Worm (Caenorhabditis elegans) whole organism, young adult: Measurements from ENCODE around the gene Y45F3A.1.

ENCODE experiments used
- B0019.2 ChIP-seq: fragments of 200-800 bp; sonication (Bioruptor generic); conservative IDR thresholded peaks from 2 replicates; pipeline ENCODE4 v1.3.6; 2022; ENCODE audit warnings: missing genetic modification reagents, missing genetic modification characterization, missing compliant biosample characterization
- C06A6.2 ChIP-seq: fragments of 200-800 bp; sonication (Bioruptor generic); conservative IDR thresholded peaks from 2 replicates; pipeline ENCODE4 v1.3.6; 2022; ENCODE audit warnings: missing genetic modification characterization, missing compliant biosample characterization
- F10E7.11 ChIP-seq: sonication (generic microtip); optimal IDR thresholded peaks from 2 replicates; lab custom pipeline; 2017; ENCODE audit warnings: mild to moderate bottlenecking, missing genetic modification characterization, moderate library complexity, missing compliant biosample characterization
- F33H1.4 ChIP-seq: fragments of 200-800 bp; sonication (Bioruptor generic); IDR thresholded peaks from 2 replicates; pipeline ENCODE4 v1.3.6; 2022; ENCODE audit warnings: missing genetic modification reagents, missing genetic modification characterization, missing compliant biosample characterization
- F49E8.2 ChIP-seq: sonication (generic microtip); optimal IDR thresholded peaks from 3 replicates; lab custom pipeline; 2017; ENCODE audit warnings: missing genetic modification characterization, mild to moderate bottlenecking, missing compliant biosample characterization, antibody characterized with exemption, moderate library complexity; ENCODE audit not compliant: insufficient read depth
- T07F8.4 ChIP-seq: sonication (generic microtip); optimal IDR thresholded peaks from 2 replicates; lab custom pipeline; 2016; ENCODE audit warnings: mild to moderate bottlenecking, missing genetic modification characterization, moderate library complexity, missing compliant biosample characterization
- Y53F4B.3 ChIP-seq: fragments of 200-800 bp; sonication (Bioruptor generic); IDR thresholded peaks from 2 replicates; pipeline ENCODE4 v1.3.6; 2022; ENCODE audit warnings: missing genetic modification reagents, missing genetic modification characterization, missing compliant biosample characterization
- Y53G8AR.9 ChIP-seq: fragments of 200-800 bp; sonication (Bioruptor generic); conservative IDR thresholded peaks from 2 replicates; pipeline ENCODE4 v1.3.6; 2022; ENCODE audit warnings: missing genetic modification reagents, missing genetic modification characterization, missing compliant biosample characterization
- Y56A3A.18 ChIP-seq: fragments of 200-800 bp; sonication (Bioruptor generic); IDR thresholded peaks from 2 replicates; pipeline ENCODE4 v1.3.6; 2022; ENCODE audit warnings: missing genetic modification reagents, missing genetic modification characterization, missing compliant biosample characterization
- Y67H2A.10 ChIP-seq: fragments of 200-800 bp; sonication (Bioruptor generic); conservative IDR thresholded peaks from 2 replicates; pipeline ENCODE4 v1.3.6; 2022; ENCODE audit warnings: missing genetic modification reagents, missing genetic modification characterization, missing compliant biosample characterization
- Y79H2A.3 ChIP-seq: fragments of 200-800 bp; sonication (Bioruptor generic); conservative IDR thresholded peaks from 2 replicates; pipeline ENCODE4 v1.3.6; 2022; ENCODE audit warnings: missing genetic modification reagents, missing genetic modification characterization, missing compliant biosample characterization
- ZK185.1 ChIP-seq: sonication (generic microtip); optimal IDR thresholded peaks from 2 replicates; lab custom pipeline; 2016; ENCODE audit warnings: mild to moderate bottlenecking, missing genetic modification characterization, missing compliant biosample characterization; ENCODE audit not compliant: poor library complexity, severe bottlenecking
- ama-1 ChIP-seq, 3 experiments: fragments of 150-350 bp in 1 of 3; sonication (generic microtip) in 2 of 3; optimal IDR thresholded peaks; 2 replicates each; lab custom pipeline; 2014 to 2018; ENCODE audit warnings: missing biosample characterization in 2 of 3, missing genetic modification characterization in 2 of 3, missing genetic modification reagents in 2 of 3
- athp-1 ChIP-seq: sonication (generic microtip); optimal IDR thresholded peaks from 2 replicates; lab custom pipeline; 2017; ENCODE audit warnings: mild to moderate bottlenecking, missing genetic modification characterization, missing compliant biosample characterization
- attf-3 ChIP-seq: fragments of 200-800 bp; sonication (Bioruptor generic); conservative IDR thresholded peaks from 2 replicates; pipeline ENCODE4 v1.3.6; 2022; ENCODE audit warnings: missing genetic modification reagents, missing genetic modification characterization, missing compliant biosample characterization
- chd-7 ChIP-seq: sonication (generic microtip); optimal IDR thresholded peaks from 2 replicates; lab custom pipeline; 2016; ENCODE audit warnings: mild to moderate bottlenecking, missing genetic modification characterization, moderate library complexity, missing compliant biosample characterization
- efl-1 ChIP-seq: fragments of 150-350 bp; optimal IDR thresholded peaks from 2 replicates; lab custom pipeline; 2014; ENCODE audit warnings: missing biosample characterization, missing genetic modification reagents, missing genetic modification characterization
- egl-18 ChIP-seq: fragments of 200-800 bp; sonication (Bioruptor generic); IDR thresholded peaks from 2 replicates; pipeline ENCODE4 v1.3.6; 2022; ENCODE audit warnings: missing genetic modification reagents, missing genetic modification characterization, missing compliant biosample characterization
- egl-44 ChIP-seq: fragments of 200-800 bp; sonication (Bioruptor generic); IDR thresholded peaks from 2 replicates; pipeline ENCODE4 v1.3.6; 2022; ENCODE audit warnings: missing genetic modification reagents, missing genetic modification characterization, missing compliant biosample characterization
- fkh-3 ChIP-seq: sonication (generic microtip); optimal IDR thresholded peaks from 2 replicates; lab custom pipeline; 2016; ENCODE audit warnings: mild to moderate bottlenecking, missing genetic modification characterization, missing compliant biosample characterization
- gei-17 ChIP-seq: fragments of 200-800 bp; sonication (Bioruptor generic); optimal IDR thresholded peaks from 2 replicates; lab custom pipeline; 2018; ENCODE audit warnings: mild to moderate bottlenecking, missing genetic modification characterization, missing compliant biosample characterization
- hlh-12 ChIP-seq: sonication (generic microtip); optimal IDR thresholded peaks from 2 replicates; lab custom pipeline; 2016; ENCODE audit warnings: missing genetic modification characterization, missing compliant biosample characterization
- let-526 ChIP-seq: fragments of 200-800 bp; sonication (Bioruptor generic); IDR thresholded peaks from 2 replicates; pipeline ENCODE4 v1.3.6; 2022; ENCODE audit warnings: missing genetic modification reagents, missing genetic modification characterization, missing compliant biosample characterization
- lin-40 ChIP-seq: sonication (generic microtip); optimal IDR thresholded peaks from 2 replicates; lab custom pipeline; 2016; ENCODE audit warnings: missing genetic modification characterization, mild to moderate bottlenecking, missing compliant biosample characterization, missing genotype, missing genetic modification reagents
- lsl-1 ChIP-seq: fragments of 200-800 bp; sonication (Bioruptor generic); optimal IDR thresholded peaks from 2 replicates; lab custom pipeline; 2018; ENCODE audit warnings: mild to moderate bottlenecking, missing genetic modification characterization, moderate library complexity, missing compliant biosample characterization
- madf-8 ChIP-seq: fragments of 200-800 bp; sonication (Bioruptor generic); conservative IDR thresholded peaks from 2 replicates; pipeline ENCODE4 v1.3.6; 2022; ENCODE audit warnings: missing genetic modification reagents, missing genetic modification characterization, missing compliant biosample characterization
- nhr-179 ChIP-seq: sonication (generic microtip); optimal IDR thresholded peaks from 2 replicates; lab custom pipeline; 2016; ENCODE audit warnings: mild to moderate bottlenecking, missing genetic modification characterization, missing compliant biosample characterization
- rcor-1 ChIP-seq: fragments of 200-800 bp; sonication (Bioruptor generic); IDR thresholded peaks from 2 replicates; pipeline ENCODE4 v1.3.6; 2022; ENCODE audit warnings: missing genetic modification reagents, missing genetic modification characterization, missing compliant biosample characterization
- rec-8 ChIP-seq, 2 experiments: sonication (generic microtip); optimal IDR thresholded peaks; 2 replicates each; lab custom pipeline; 2016; ENCODE audit warnings: mild to moderate bottlenecking in 2 of 2, missing genetic modification characterization in 2 of 2, missing genetic modification reagents in 2 of 2, missing genotype in 2 of 2, missing biosample characterization in 1 of 2, missing compliant biosample characterization in 1 of 2, moderate library complexity in 1 of 2
- rpc-1 ChIP-seq, 2 experiments: fragments of 150-350 bp in 1 of 2; sonication (generic microtip) in 1 of 2; optimal IDR thresholded peaks; 2 replicates each; lab custom pipeline; 2014 to 2018; ENCODE audit warnings: missing biosample characterization in 1 of 2, missing genetic modification characterization in 1 of 2, missing genetic modification reagents in 1 of 2, missing genotype in 1 of 2
- snpc-1.1 ChIP-seq: sonication (generic microtip); optimal IDR thresholded peaks from 2 replicates; lab custom pipeline; 2017; ENCODE audit warnings: missing genetic modification characterization, mild to moderate bottlenecking, missing compliant biosample characterization, antibody characterized with exemption, moderate library complexity, missing genotype, missing genetic modification reagents; ENCODE audit not compliant: insufficient read depth
- sptf-2 ChIP-seq: fragments of 200-800 bp; sonication (Bioruptor generic); optimal IDR thresholded peaks from 2 replicates; lab custom pipeline; 2018; ENCODE audit warnings: mild to moderate bottlenecking, missing genetic modification characterization, missing compliant biosample characterization
- tbp1 ChIP-seq: fragments of 200-800 bp; sonication (Bioruptor generic); optimal IDR thresholded peaks from 2 replicates; lab custom pipeline; 2018; ENCODE audit warnings: mild to moderate bottlenecking, missing genetic modification characterization, missing compliant biosample characterization
- tbx-9 ChIP-seq: sonication (generic microtip); optimal IDR thresholded peaks from 2 replicates; lab custom pipeline; 2016; ENCODE audit warnings: borderline replicate concordance, missing genetic modification characterization, inconsistent platforms, missing compliant biosample characterization
- unc-130 ChIP-seq: sonication (generic microtip); optimal IDR thresholded peaks from 2 replicates; lab custom pipeline; 2016; ENCODE audit warnings: missing genetic modification reagents, missing genetic modification characterization, missing compliant biosample characterization
- unc-62 ChIP-seq: fragments of 150-350 bp; optimal IDR thresholded peaks from 2 replicates; lab custom pipeline; 2014; ENCODE audit warnings: missing biosample characterization, missing genetic modification reagents, missing genetic modification characterization

Gene Y45F3A.1

DNA sequence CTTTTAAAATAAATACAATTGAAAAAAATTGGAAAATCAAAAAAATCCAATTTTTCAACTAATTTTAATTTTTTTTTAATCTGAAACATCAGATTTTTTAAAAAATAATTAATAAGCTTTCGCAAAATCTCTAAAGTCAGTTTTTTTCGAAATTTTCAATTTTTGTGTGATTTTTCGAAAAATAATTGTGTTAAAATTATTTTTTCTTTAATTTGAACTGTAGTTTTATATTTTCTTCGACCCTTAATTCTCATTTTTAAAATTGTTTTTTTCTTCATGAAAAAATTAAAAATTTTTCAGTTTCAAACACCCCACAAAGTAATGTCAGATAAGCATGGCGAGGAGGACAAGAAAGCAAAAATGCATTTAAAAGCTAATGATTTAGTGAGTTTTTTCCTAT, 43.3 kb upstream of the Y45F3A.1 start, which contains the start of gene rabx-5:
Gene rabx-5, plus strand, starts transcription at position 301 of the 400 bp plus-strand sequence.
- TF ChIP-seq unc-130 (GFP tag; lab: Kevin White, UChicago): no peak
- TF ChIP-seq ama-1 (optimal IDR thresholded peaks at IDR 0.05; lab: Kevin White, UChicago): no peak
- TF ChIP-seq ama-1 (GFP tag; optimal IDR thresholded peaks at IDR 0.05; lab: Kevin White, UChicago): no peak
- no peak for TF ChIP-seq rcor-1 (GFP tag; lab: Robert Waterston, UW)
- TF ChIP-seq egl-44 (GFP tag; lab: Robert Waterston, UW): no peak
- no peak for TF ChIP-seq B0019.2 (GFP tag; lab: Robert Waterston, UW)
- no peak for TF ChIP-seq madf-8 (GFP tag; lab: Robert Waterston, UW)
- no peak for TF ChIP-seq athp-1 (tag; lab: Kevin White, UChicago)
- no peak for TF ChIP-seq tbp1 (GFP tag; lab: Kevin White, UChicago)
- no peak for TF ChIP-seq let-526 (GFP tag; lab: Robert Waterston, UW)
- no peak for TF ChIP-seq gei-17
- no peak for TF ChIP-seq sptf-2 (GFP tag; lab: Kevin White, UChicago)
- TF ChIP-seq Y56A3A.18 (GFP tag; lab: Robert Waterston, UW): no peak
- TF ChIP-seq lin-40 (tag; lab: Kevin White, UChicago): no peak
- TF ChIP-seq Y53G8AR.9 (GFP tag; lab: Robert Waterston, UW): no peak
- TF ChIP-seq T07F8.4 (tag; lab: Kevin White, UChicago): no peak

DNA sequence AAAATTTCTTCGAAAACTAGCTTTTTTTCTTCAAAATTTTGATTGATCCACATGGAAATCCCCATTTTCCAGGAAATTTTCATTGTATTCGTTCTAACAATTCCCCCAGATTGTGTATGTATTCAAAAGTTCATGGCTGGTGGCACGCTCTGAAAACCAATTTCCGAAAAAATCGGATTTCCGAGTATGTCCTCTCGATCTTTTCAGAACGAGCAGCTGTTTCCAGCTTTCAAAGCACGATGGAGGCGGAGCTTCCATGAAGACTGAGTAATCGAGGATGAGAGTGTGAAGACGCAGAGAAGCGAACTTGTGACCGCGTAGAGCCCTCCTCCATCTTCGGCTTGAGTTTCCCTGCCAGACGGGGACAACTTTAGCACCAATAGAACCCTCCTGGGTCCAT, 42.6 kb upstream of the Y45F3A.1 start:
- TF ChIP-seq rpc-1 (optimal IDR thresholded peaks at IDR 0.05; lab: Kevin White, UChicago): no peak
- TF ChIP-seq rpc-1 (tag; optimal IDR thresholded peaks at IDR 0.05; lab: Kevin White, UChicago): no peak
- TF ChIP-seq let-526 (GFP tag; lab: Robert Waterston, UW): no peak
- TF ChIP-seq Y53G8AR.9 (GFP tag; lab: Robert Waterston, UW): no peak
- no peak for TF ChIP-seq fkh-3 (tag; lab: Kevin White, UChicago)
- TF ChIP-seq F33H1.4 (GFP tag; lab: Robert Waterston, UW): no peak
- no peak for TF ChIP-seq C06A6.2 (GFP tag; lab: Robert Waterston, UW)
- TF ChIP-seq lsl-1: no peak
- no peak for TF ChIP-seq snpc-1.1 (tag; lab: Kevin White, UChicago)
- no peak for TF ChIP-seq Y79H2A.3 (GFP tag; lab: Robert Waterston, UW)
- TF ChIP-seq, all 124 proteins: peak for 0

DNA sequence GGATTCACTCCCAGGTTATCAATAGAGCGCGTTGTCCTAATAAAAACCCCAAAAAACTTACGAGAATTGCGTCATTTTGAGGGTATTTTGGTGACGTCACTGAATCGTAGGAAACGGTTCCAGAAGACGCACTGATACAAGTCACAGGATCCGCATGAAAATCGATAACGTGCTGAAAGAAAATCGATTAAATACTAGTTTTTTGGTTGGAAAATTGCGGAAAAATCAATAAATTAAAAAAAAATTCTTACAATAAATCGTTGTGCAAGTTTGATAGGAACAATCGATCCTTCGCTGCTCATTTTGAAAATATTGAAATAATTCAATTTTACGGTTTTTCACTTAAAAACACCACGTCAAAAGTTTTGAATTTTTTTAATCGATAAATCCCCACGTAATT, 41.5 kb upstream of the Y45F3A.1 start, which contains the start of gene Y39A1A.2:
Gene Y39A1A.2, minus strand, starts transcription at position 319 of the 400 bp plus-strand sequence.
- TF ChIP-seq egl-18 (GFP tag; lab: Robert Waterston, UW) (no peak), tbx-9 (no peak), rcor-1 (GFP tag; lab: Robert Waterston, UW) (no peak), ZK185.1 (no peak)
- TF ChIP-seq, all 124 proteins: peak for 0

DNA sequence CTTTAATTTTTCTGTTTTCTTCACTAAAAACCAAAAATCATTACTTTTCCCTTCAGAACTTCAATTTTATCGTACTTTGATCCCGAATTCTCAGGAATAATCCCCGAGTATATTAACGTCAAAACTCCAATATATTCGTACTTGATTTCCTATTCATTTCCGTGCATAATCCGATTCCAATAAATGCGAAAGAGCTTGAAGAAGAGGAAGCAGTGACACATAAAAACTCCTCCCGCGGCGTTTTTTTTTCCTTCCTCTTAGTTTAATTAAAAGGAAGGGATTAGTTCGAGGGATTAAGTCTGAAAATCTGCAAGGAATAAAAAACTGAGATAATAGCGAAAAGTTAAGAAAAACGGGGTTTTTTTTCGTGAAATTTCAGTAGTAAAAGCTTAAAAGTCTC, 39.2 kb upstream of the Y45F3A.1 start:
- TF ChIP-seq attf-3 (no peak), rec-8 (tag; optimal IDR thresholded peaks at IDR 0.05; lab: Kevin White, UChicago) (no peak), efl-1 (GFP tag; lab: Kevin White, UChicago) (no peak), unc-62 (no peak), Y67H2A.10 (no peak), nhr-179 (tag; lab: Kevin White, UChicago) (no peak), B0019.2 (GFP tag; lab: Robert Waterston, UW) (no peak), chd-7 (tag; lab: Kevin White, UChicago) (no peak), Y53F4B.3 (no peak), tbp1 (GFP tag; lab: Kevin White, UChicago) (no peak), F10E7.11 (tag; lab: Kevin White, UChicago) (no peak), hlh-12 (tag; lab: Kevin White, UChicago) (no peak), F49E8.2 (tag; lab: Kevin White, UChicago) (no peak)
